Fruit fly (Drosophila melanogaster) whole organism, adult: ENCODE data around the gene CG32686.
A peak's percentile ranks its signal among the peaks of the same experiment; 100 is the strongest.

Source experiments
- CG11617 ChIP-seq: fragments of 200-800 bp; sonication (Bioruptor generic); optimal IDR thresholded peaks from 2 replicates; lab custom pipeline; 2017; ENCODE audit warnings: mild to moderate bottlenecking, missing biosample characterization, missing genetic modification reagents, missing genetic modification characterization
- CG12768 ChIP-seq: fragments of 200-800 bp; sonication (Bioruptor generic); optimal IDR thresholded peaks from 2 replicates; lab custom pipeline; 2017; ENCODE audit warnings: missing biosample characterization, missing genetic modification characterization, mild to moderate bottlenecking, moderate library complexity, missing genetic modification reagents
- CG14711 ChIP-seq: fragments of 200-800 bp; sonication (Bioruptor generic); optimal IDR thresholded peaks from 2 replicates; lab custom pipeline; 2018; ENCODE audit warnings: missing biosample characterization, mild to moderate bottlenecking, missing genetic modification characterization, moderate library complexity
- CG1620 ChIP-seq: fragments of 200-800 bp; sonication (Bioruptor generic); optimal IDR thresholded peaks from 2 replicates; lab custom pipeline; 2016; ENCODE audit warnings: missing biosample characterization, missing genetic modification characterization
- CG33017 ChIP-seq: fragments of 200-800 bp; sonication (Bioruptor generic); optimal IDR thresholded peaks from 2 replicates; lab custom pipeline; 2018; ENCODE audit warnings: missing biosample characterization, mild to moderate bottlenecking, missing genetic modification characterization, moderate library complexity
- CG5204 ChIP-seq: fragments of 200-800 bp; sonication (Bioruptor generic); optimal IDR thresholded peaks from 2 replicates; lab custom pipeline; 2016; ENCODE audit warnings: missing biosample characterization, missing genetic modification characterization
- CG7045 ChIP-seq: fragments of 200-800 bp; sonication (Bioruptor generic); optimal IDR thresholded peaks from 2 replicates; lab custom pipeline; 2017; ENCODE audit warnings: missing biosample characterization, mild to moderate bottlenecking, missing genetic modification characterization
- CG7101 ChIP-seq: fragments of 200-800 bp; sonication (Bioruptor generic); optimal IDR thresholded peaks from 2 replicates; lab custom pipeline; 2018; ENCODE audit warnings: missing biosample characterization, mild to moderate bottlenecking, missing genetic modification characterization, moderate library complexity
- Clk ChIP-seq: fragments of 200-800 bp; sonication (Bioruptor generic); optimal IDR thresholded peaks from 2 replicates; lab custom pipeline; 2017; ENCODE audit warnings: missing biosample characterization, missing genetic modification characterization
- Crg-1 ChIP-seq: fragments of 200-800 bp; sonication (Bioruptor generic); optimal IDR thresholded peaks from 2 replicates; lab custom pipeline; 2016; ENCODE audit warnings: missing biosample characterization, missing genetic modification characterization
- Hr96 ChIP-seq: fragments of 200-800 bp; sonication (Bioruptor generic); optimal IDR thresholded peaks from 2 replicates; lab custom pipeline; 2016; ENCODE audit warnings: missing biosample characterization, missing genetic modification characterization
- Mnt ChIP-seq: fragments of 200-800 bp; sonication (Bioruptor generic); optimal IDR thresholded peaks from 2 replicates; lab custom pipeline; 2016; ENCODE audit warnings: missing biosample characterization, mild to moderate bottlenecking, missing genetic modification characterization
- bab1 ChIP-seq: fragments of 200-800 bp; sonication (Bioruptor generic); optimal IDR thresholded peaks from 3 replicates; lab custom pipeline; 2019; ENCODE audit warnings: missing biosample characterization, mild to moderate bottlenecking, missing genetic modification characterization, moderate library complexity
- cic ChIP-seq: fragments of 200-800 bp; sonication (Bioruptor generic); optimal IDR thresholded peaks from 2 replicates; lab custom pipeline; 2017; ENCODE audit warnings: missing biosample characterization, mild to moderate bottlenecking, missing genetic modification characterization, moderate library complexity
- cnc ChIP-seq, 2 experiments: fragments of >200 bp; optimal IDR thresholded peaks; 2 replicates each; lab custom pipeline; 2017
- kay ChIP-seq: fragments of 200-800 bp; sonication (Bioruptor generic); peaks from one replicate; lab custom pipeline; 2016; ENCODE audit warnings: missing biosample characterization, missing genetic modification characterization, borderline replicate concordance
- ovo ChIP-seq: fragments of 200-800 bp; sonication (Bioruptor generic); optimal IDR thresholded peaks from 2 replicates; lab custom pipeline; 2016; ENCODE audit warnings: missing biosample characterization, missing genetic modification characterization
- pad ChIP-seq: fragments of 200-800 bp; sonication (Bioruptor generic); optimal IDR thresholded peaks from 3 replicates; lab custom pipeline; 2017; ENCODE audit warnings: missing biosample characterization, missing genetic modification characterization, mild to moderate bottlenecking, moderate library complexity, missing genetic modification reagents
- tj ChIP-seq: fragments of 200-800 bp; sonication (Bioruptor generic); optimal IDR thresholded peaks from 3 replicates; lab custom pipeline; 2017; ENCODE audit warnings: missing biosample characterization, mild to moderate bottlenecking, missing genetic modification characterization, moderate library complexity
- toe ChIP-seq: fragments of 200-800 bp; sonication (Bioruptor generic); optimal IDR thresholded peaks from 2 replicates; lab custom pipeline; 2016; ENCODE audit warnings: missing biosample characterization, missing genetic modification characterization

The CG32686 gene

dm6 chrX:10329659-10330289, 45.3 kb downstream of the CG32686 start, which contains the start of gene Gip:
Gip (minus strand) TSS chrX:10329872.
- peak; percentile 71 for TF ChIP-seq CG7101 (tag; lab: Kevin White, UChicago)
- TF ChIP-seq tj, result peak; percentile 61
- no peak for TF ChIP-seq toe (GFP tag; lab: Kevin White, UChicago)
- no peak for TF ChIP-seq cnc (optimal IDR thresholded peaks at IDR 0.05; lab: Kevin White, UChicago)
- peak; percentile 85 for TF ChIP-seq bab1
- TF ChIP-seq CG14711 (tag; lab: Kevin White, UChicago), result peak; percentile 55
- no peak for TF ChIP-seq CG5204 (GFP tag; lab: Kevin White, UChicago)
- peak; percentile 62 for TF ChIP-seq CG11617
- TF ChIP-seq CG33017 (tag; lab: Kevin White, UChicago), result peak; percentile 49
- TF ChIP-seq Clk (GFP tag; lab: Kevin White, UChicago), result no peak
- TF ChIP-seq pad (GFP tag; lab: Kevin White, UChicago), result peak; percentile 89
- no peak for TF ChIP-seq CG7045 (GFP tag; lab: Kevin White, UChicago)
- peak; percentile 83 for TF ChIP-seq Mnt
- TF ChIP-seq cic, result peak; percentile 50
- peak; percentile 38 for TF ChIP-seq Crg-1
- peak; percentile 71 for TF ChIP-seq ovo (GFP tag; lab: Kevin White, UChicago)
- TF ChIP-seq kay, result peak; percentile 81
- TF ChIP-seq CG12768 (GFP tag; lab: Kevin White, UChicago), result peak; percentile 61
- peak; percentile 10 for TF ChIP-seq CG1620

DNA sequence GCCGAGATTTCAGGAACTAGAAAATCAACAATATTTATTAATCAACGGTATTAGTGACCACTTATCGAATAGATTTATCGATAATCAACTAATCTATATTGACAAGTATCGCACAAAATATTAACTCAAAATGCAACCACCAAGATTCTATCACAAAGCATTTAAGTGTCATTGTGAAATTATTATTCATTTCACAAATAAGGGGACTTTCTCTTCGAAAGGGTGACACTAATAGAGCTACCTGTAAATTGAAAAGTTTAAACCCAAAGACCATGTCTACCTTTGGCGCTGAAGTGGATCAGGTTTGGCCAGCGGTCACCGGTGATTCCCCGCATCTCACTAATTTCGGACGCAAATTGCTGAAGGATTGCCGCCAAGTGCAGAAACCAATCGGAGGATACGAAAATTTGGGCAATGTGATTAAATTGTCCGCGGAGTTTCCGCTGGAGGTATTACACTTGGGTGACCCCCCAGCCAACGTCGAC, 48.7 kb downstream of the CG32686 start, which contains the start of gene CG2909:
Gene CG2909, plus strand, starts transcription at position 119 of the 485 bp plus-strand sequence.
- TF ChIP-seq CG14711 (tag; lab: Kevin White, UChicago) (no peak), Mnt (no peak), CG11617 (no peak), kay (peak; percentile 61), tj (no peak)

DNA sequence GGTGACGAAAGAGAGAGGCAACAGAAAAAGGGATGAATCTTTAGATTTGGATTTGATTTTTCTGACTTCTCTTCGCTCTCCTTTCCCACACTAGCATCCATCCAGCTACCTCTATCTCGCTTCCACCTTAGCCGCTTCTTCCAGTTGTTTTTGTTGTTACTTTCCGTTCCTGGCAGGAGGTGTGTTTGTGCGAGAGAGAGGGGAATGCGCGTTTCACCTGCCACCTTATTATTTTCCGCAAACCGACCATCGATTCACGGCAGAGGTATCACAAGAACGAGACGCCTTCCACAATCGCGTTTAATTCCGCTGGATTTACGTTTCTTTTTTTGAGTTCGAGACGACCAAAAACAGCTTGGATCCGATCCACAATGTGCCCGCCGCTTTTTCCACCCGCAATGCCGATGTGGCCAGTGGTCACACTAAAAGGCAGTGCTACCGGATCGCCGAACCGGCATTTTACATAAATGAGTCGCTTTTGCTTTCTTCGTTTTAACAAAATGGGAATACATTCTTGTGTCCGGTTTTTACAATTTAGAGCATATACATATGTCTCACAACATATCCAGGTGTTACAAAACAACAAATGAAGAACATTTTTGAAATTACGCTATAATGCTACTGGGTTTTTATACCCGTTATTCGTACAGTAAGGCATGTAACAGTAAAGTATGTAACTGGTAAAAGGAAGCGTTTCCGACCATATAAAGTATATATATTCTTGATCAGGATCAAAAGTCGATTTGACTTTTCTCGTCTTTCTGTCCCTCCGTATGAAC, 49.4 kb downstream of the CG32686 start, which contains the start of gene alpha-Man-Ia:
Gene alpha-Man-Ia, minus strand, starts transcription at position 392 of the 779 bp plus-strand sequence.
- peak; percentile 4 for TF ChIP-seq pad (GFP tag; lab: Kevin White, UChicago)
- no peak for TF ChIP-seq Hr96
- no peak for TF ChIP-seq tj
- no peak for TF ChIP-seq ovo (GFP tag; lab: Kevin White, UChicago)
- TF ChIP-seq toe (GFP tag; lab: Kevin White, UChicago), result peak; percentile 8
- TF ChIP-seq cnc (optimal IDR thresholded peaks at IDR 0.05; lab: Kevin White, UChicago), result no peak
- TF ChIP-seq Clk (GFP tag; lab: Kevin White, UChicago), result no peak
- no peak for TF ChIP-seq CG7101 (tag; lab: Kevin White, UChicago)
- TF ChIP-seq kay, result no peak
- TF ChIP-seq bab1, result peak; percentile 39
- TF ChIP-seq CG7045 (GFP tag; lab: Kevin White, UChicago), result no peak
- no peak for TF ChIP-seq CG12768 (GFP tag; lab: Kevin White, UChicago)
- TF ChIP-seq CG14711 (tag; lab: Kevin White, UChicago), result no peak
- peak; percentile 46 for TF ChIP-seq Mnt
- no peak for TF ChIP-seq CG33017 (tag; lab: Kevin White, UChicago)
- no peak for TF ChIP-seq CG11617
- no peak for TF ChIP-seq cic
- TF ChIP-seq CG5204 (GFP tag; lab: Kevin White, UChicago), result peak; percentile 39
- TF ChIP-seq CG1620, result peak; percentile 48
- peak; percentile 42 for TF ChIP-seq Crg-1

DNA sequence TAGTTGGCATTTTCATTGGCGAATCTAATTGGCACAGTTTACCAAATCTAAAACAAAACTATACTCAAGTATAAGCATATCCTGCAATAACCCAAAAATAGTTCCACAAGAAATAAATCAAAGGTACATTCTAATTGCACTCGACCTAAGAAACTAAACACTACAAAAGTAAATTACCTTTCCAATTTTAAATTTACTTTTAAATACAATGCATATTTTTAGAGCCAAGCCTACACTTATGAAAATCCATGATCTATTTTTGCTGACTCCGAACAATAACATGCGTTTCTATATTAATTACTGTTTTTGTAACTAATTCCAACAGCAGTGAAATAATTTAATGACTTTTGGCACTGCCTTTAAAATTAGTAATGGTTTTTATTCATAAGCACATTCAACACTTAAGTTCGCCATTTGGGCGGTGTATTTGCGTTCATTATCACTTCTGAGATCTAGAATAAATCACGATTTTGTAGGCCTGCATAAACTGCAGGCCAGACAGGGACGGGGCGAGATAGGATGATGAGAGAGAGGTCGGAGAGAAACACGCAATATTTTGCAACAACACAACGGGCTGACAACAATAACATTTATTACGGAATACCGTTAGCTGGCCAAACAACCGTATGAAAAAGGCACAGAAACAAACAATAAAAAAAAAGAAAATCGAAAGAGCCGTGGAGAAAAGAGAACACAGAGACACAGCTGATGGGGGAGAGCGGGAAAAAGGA, 50.1 kb downstream of the CG32686 start:
- TF ChIP-seq Crg-1 (no peak), CG33017 (tag; lab: Kevin White, UChicago) (no peak), CG5204 (GFP tag; lab: Kevin White, UChicago) (peak; percentile 20), tj (peak; percentile 66), Mnt (peak; percentile 9), kay (no peak), CG7101 (tag; lab: Kevin White, UChicago) (peak; percentile 19), CG1620 (peak; percentile 15), CG14711 (tag; lab: Kevin White, UChicago) (peak; percentile 9), CG7045 (GFP tag; lab: Kevin White, UChicago) (no peak), ovo (GFP tag; lab: Kevin White, UChicago) (peak; percentile 94), CG11617 (peak; percentile 57)

DNA sequence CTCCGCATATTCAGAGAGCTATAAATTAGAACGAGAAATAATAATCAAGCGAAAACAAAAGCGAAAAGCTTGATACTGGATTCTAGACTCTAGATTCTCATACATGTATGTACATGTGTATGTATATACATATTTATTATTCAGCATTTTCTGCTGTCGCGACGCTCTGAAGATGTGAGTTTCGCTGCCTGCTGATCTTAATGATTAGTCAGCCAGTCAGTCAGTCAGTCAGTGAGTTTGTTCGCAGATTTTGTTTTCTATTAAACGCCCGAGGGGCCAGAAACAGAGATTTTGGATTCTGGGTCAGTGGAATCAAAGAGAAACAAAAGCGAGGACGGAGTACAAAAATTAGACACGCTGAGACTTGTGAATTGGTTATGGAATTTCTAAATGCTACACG, 52.8 kb downstream of the CG32686 start:
- TF ChIP-seq CG7101 (tag; lab: Kevin White, UChicago) (no peak), tj (peak; percentile 73)
